Worm (Caenorhabditis elegans): Measurements from ENCODE around the gene srsx-24.

The srsx-24 gene

DNA sequence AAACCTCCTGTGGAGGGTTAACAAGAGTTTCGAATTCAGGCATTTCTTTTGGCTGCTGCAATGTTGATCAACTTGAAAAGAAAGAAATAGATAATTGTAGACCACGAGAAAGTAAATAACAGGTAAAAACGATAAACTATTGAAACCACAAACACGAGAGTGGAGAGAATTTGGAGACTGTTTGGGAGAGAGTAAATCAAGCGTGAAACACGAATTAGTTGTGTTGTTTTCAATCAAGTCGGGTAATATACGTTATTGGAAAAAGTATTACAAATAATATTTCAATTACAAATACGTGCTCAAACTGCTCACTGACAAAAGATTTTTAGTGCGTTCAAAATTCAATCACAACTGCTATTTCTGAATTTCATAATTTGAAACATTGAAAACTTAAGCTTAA, 1.7 kb upstream of the srsx-24 start, which contains the start of gene C03G6.17:
Gene C03G6.17 (minus strand): TSS at position 101 of the 400 bp plus-strand sequence.
- no peak for TF ChIP-seq lin-11 (tag; optimal IDR thresholded peaks at IDR 0.05)
- no peak for TF ChIP-seq hlh-6 (tag; optimal IDR thresholded peaks at IDR 0.05)
- TF ChIP-seq ceh-14 (tag; optimal IDR thresholded peaks at IDR 0.05): no peak
- no peak for TF ChIP-seq nfya-1 (tag; optimal IDR thresholded peaks at IDR 0.05)
- no peak for TF ChIP-seq pat-9 (tag; optimal IDR thresholded peaks at IDR 0.05)
- TF ChIP-seq pha-4 (tag; optimal IDR thresholded peaks at IDR 0.05): no peak
- no peak for TF ChIP-seq sox-4 (tag; optimal IDR thresholded peaks at IDR 0.05)
- no peak for TF ChIP-seq hlh-30 (tag; optimal IDR thresholded peaks at IDR 0.05; ENCODE audit: insufficient read depth)
- no peak for TF ChIP-seq sox-2 (GFP tag; IDR thresholded peaks at IDR 0.05)
- TF ChIP-seq ceh-48 (tag; optimal IDR thresholded peaks at IDR 0.05): no peak
- TF ChIP-seq eyg-1 (tag; optimal IDR thresholded peaks at IDR 0.05): no peak
- TF ChIP-seq hlh-13 (GFP tag; optimal IDR thresholded peaks at IDR 0.05): no peak
- no peak for TF ChIP-seq ttx-3 (tag; optimal IDR thresholded peaks at IDR 0.05)
- TF ChIP-seq dmd-4 (tag; optimal IDR thresholded peaks at IDR 0.05; ENCODE audit: borderline replicate concordance): no peak
- no peak for TF ChIP-seq unc-3 (GFP tag; conservative IDR thresholded peaks at IDR 0.05)
- TF ChIP-seq unc-3 (tag; optimal IDR thresholded peaks at IDR 0.05): no peak
- TF ChIP-seq ref-2 (tag; optimal IDR thresholded peaks at IDR 0.05): no peak
- TF ChIP-seq ets-4 (tag; optimal IDR thresholded peaks at IDR 0.05): no peak
- no peak for TF ChIP-seq dve-1 (tag; optimal IDR thresholded peaks at IDR 0.05)

DNA sequence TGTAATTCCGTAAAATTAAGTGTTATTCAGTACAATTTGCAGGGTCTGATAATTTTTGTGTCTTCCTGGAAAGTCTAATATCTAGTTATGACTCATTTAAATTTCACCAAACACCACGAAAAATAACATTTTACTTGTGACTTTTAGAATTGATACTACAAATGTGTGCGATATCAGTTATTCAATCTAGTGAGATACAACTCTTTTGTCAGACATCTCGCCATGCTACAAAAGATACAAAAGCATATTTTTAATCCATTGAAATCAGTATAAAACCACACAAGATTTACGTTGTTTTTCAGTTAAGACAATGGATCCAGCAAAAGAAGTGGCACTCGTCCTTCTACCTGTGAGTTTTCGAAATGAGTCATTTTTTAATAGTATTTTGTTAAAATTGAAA, 5.2 kb downstream of the srsx-24 start, which contains the start of gene srx-56:
Gene srx-56 (plus strand): TSS at position 301 of the 400 bp plus-strand sequence.
- no peak for TF ChIP-seq hlh-6 (tag; optimal IDR thresholded peaks at IDR 0.05)
- no peak for TF ChIP-seq ceh-48 (tag; optimal IDR thresholded peaks at IDR 0.05)
- TF ChIP-seq odd-2 (tag; optimal IDR thresholded peaks at IDR 0.05): no peak
- TF ChIP-seq unc-3 (GFP tag; conservative IDR thresholded peaks at IDR 0.05): no peak
- TF ChIP-seq unc-3 (tag; optimal IDR thresholded peaks at IDR 0.05): no peak
- no peak for TF ChIP-seq nfya-1 (tag; optimal IDR thresholded peaks at IDR 0.05)
- no peak for TF ChIP-seq F13H6.1 (tag; optimal IDR thresholded peaks at IDR 0.05)
- TF ChIP-seq ref-2 (tag; optimal IDR thresholded peaks at IDR 0.05): no peak
- TF ChIP-seq pag-3 (tag; optimal IDR thresholded peaks at IDR 0.05; ENCODE audit: borderline replicate concordance): no peak
- TF ChIP-seq gmeb-2 (tag; optimal IDR thresholded peaks at IDR 0.05): no peak
- TF ChIP-seq K02D7.2 (tag; optimal IDR thresholded peaks at IDR 0.05): no peak
- TF ChIP-seq zip-5 (tag; optimal IDR thresholded peaks at IDR 0.05): no peak
- no peak for TF ChIP-seq pha-2 (tag; optimal IDR thresholded peaks at IDR 0.05)
- no peak for TF ChIP-seq unc-86 (tag; optimal IDR thresholded peaks at IDR 0.05)
- no peak for TF ChIP-seq ceh-30 (tag; optimal IDR thresholded peaks at IDR 0.05)
- no peak for TF ChIP-seq lin-11 (tag; optimal IDR thresholded peaks at IDR 0.05)
- no peak for TF ChIP-seq fkh-6 (tag; optimal IDR thresholded peaks at IDR 0.05)
- TF ChIP-seq sox-2 (GFP tag; IDR thresholded peaks at IDR 0.05): no peak
- TF ChIP-seq ahr-1 (tag; optimal IDR thresholded peaks at IDR 0.05): no peak
- no peak for TF ChIP-seq pros-1 (tag; optimal IDR thresholded peaks at IDR 0.05)

DNA sequence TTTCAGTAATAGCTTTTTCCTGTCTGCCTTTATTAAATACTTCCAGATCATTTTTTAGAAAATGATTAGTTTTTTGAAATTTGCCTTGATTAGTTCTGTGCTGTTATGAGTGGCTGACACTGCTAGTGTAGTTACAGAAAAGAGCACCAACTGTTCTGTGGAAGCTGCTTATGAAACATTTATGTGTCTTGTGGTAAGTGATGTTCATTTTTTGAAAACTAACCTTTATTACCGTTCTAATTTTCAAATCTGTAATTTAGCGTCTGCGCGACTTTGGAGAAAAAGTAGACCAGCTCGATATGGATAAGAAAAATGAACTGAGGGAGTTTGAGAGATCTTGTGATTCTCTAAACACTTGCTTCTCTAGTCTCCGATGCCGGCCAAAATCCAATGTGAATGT, 9.7 kb downstream of the srsx-24 start, which contains the start of gene srj-14:
Gene srj-14 (plus strand): TSS at position 131 of the 400 bp plus-strand sequence.
- no peak for TF ChIP-seq lim-6 (tag; optimal IDR thresholded peaks at IDR 0.05)

DNA sequence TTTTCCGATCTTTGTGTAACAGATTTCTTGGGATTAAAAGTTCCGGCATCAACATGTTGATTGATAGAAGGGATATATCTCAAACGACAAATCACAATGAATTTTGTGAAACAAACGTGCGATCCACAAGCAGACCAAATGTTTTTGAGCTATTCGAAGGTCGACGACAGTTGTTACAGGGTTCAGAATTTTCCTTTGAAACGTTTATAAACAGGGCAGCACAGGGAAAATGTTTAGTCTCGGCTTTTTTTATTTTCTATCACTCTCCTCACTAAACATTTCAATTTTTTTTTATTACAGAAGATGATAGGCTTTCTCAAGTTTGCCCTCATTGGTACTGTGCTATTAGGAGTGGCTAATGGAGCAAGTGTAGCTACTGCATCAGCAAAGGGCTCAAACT, 14.3 kb downstream of the srsx-24 start, which contains the start of gene exc-13:
Gene exc-13 (plus strand): TSS at position 301 of the 400 bp plus-strand sequence.
- TF ChIP-seq rnt-1 (tag; optimal IDR thresholded peaks at IDR 0.05): no peak
- no peak for TF ChIP-seq pag-3 (tag; optimal IDR thresholded peaks at IDR 0.05; ENCODE audit: borderline replicate concordance)
- no peak for TF ChIP-seq sox-4 (tag; optimal IDR thresholded peaks at IDR 0.05)
- no peak for TF ChIP-seq ceh-18 (tag; optimal IDR thresholded peaks at IDR 0.05)
- TF ChIP-seq ceh-34 (tag; optimal IDR thresholded peaks at IDR 0.05): no peak
- TF ChIP-seq ahr-1 (tag; optimal IDR thresholded peaks at IDR 0.05): no peak
- TF ChIP-seq ceh-31 (tag; optimal IDR thresholded peaks at IDR 0.05): no peak
- no peak for TF ChIP-seq hlh-8 (tag; optimal IDR thresholded peaks at IDR 0.05)
- TF ChIP-seq hlh-6 (tag; optimal IDR thresholded peaks at IDR 0.05): no peak
- no peak for TF ChIP-seq sox-2 (GFP tag; IDR thresholded peaks at IDR 0.05)
